Worm (Caenorhabditis elegans) whole organism, late embryonic: ENCODE data around the gene C06C3.4.

ENCODE experiments used
- F13H6.1 ChIP-seq: sonication (generic microtip); optimal IDR thresholded peaks from 2 replicates; lab custom pipeline; 2016; ENCODE audit warnings: missing genetic modification characterization, missing compliant biosample characterization
- K02D7.2 ChIP-seq: sonication (generic microtip); optimal IDR thresholded peaks from 2 replicates; lab custom pipeline; 2017; ENCODE audit warnings: mild to moderate bottlenecking, missing genetic modification characterization, missing compliant biosample characterization
- K09A11.1 ChIP-seq: sonication (generic microtip); optimal IDR thresholded peaks from 2 replicates; lab custom pipeline; 2017; ENCODE audit warnings: antibody characterized with exemption, mild to moderate bottlenecking, missing genetic modification characterization, missing compliant biosample characterization; ENCODE audit not compliant: insufficient read depth
- ama-1 ChIP-seq: fragments of 150-350 bp; optimal IDR thresholded peaks from 2 replicates; lab custom pipeline; 2014
- ceh-19 ChIP-seq: fragments of 200-800 bp; sonication (Bioruptor generic); optimal IDR thresholded peaks from 2 replicates; lab custom pipeline; 2018; ENCODE audit warnings: mild to moderate bottlenecking, missing genetic modification characterization, missing compliant biosample characterization
- ceh-2 ChIP-seq: sonication (generic microtip); optimal IDR thresholded peaks from 2 replicates; lab custom pipeline; 2016; ENCODE audit warnings: missing genotype, missing genetic modification characterization, missing compliant biosample characterization
- ceh-22 ChIP-seq: sonication (generic microtip); optimal IDR thresholded peaks from 2 replicates; lab custom pipeline; 2017; ENCODE audit warnings: missing biosample characterization, missing genetic modification characterization
- ceh-24 ChIP-seq: sonication (generic microtip); optimal IDR thresholded peaks from 2 replicates; lab custom pipeline; 2016; ENCODE audit warnings: mild to moderate bottlenecking, missing genetic modification characterization, missing compliant biosample characterization
- ceh-30 ChIP-seq: fragments of 150-350 bp; optimal IDR thresholded peaks from 2 replicates; lab custom pipeline; 2014; ENCODE audit warnings: missing biosample characterization, missing genetic modification characterization
- ceh-34 ChIP-seq: sonication (generic microtip); optimal IDR thresholded peaks from 2 replicates; lab custom pipeline; 2016; ENCODE audit warnings: mild to moderate bottlenecking, missing genetic modification characterization, missing compliant biosample characterization
- ceh-45 ChIP-seq: fragments of 200-800 bp; sonication (Bioruptor generic); IDR thresholded peaks from 2 replicates; pipeline ENCODE4 v1.3.6; 2022; ENCODE audit warnings: missing genetic modification reagents, missing genetic modification characterization, missing compliant biosample characterization
- ceh-48 ChIP-seq: sonication (generic microtip); optimal IDR thresholded peaks from 2 replicates; lab custom pipeline; 2016; ENCODE audit warnings: missing genetic modification characterization, inconsistent platforms, missing compliant biosample characterization
- ceh-6 ChIP-seq: fragments of 200-800 bp; sonication (Bioruptor generic); optimal IDR thresholded peaks from 2 replicates; lab custom pipeline; 2018; ENCODE audit warnings: mild to moderate bottlenecking, missing genetic modification characterization, missing compliant biosample characterization
- che-1 ChIP-seq: sonication (generic microtip); optimal IDR thresholded peaks from 2 replicates; lab custom pipeline; 2016; ENCODE audit warnings: mild to moderate bottlenecking, missing genetic modification characterization, missing compliant biosample characterization
- dmd-4 ChIP-seq: sonication (generic microtip); optimal IDR thresholded peaks from 2 replicates; lab custom pipeline; 2016; ENCODE audit warnings: borderline replicate concordance, missing genetic modification characterization, missing compliant biosample characterization
- dve-1 ChIP-seq: sonication (generic microtip); optimal IDR thresholded peaks from 2 replicates; lab custom pipeline; 2017; ENCODE audit warnings: antibody characterized with exemption, mild to moderate bottlenecking, missing genetic modification characterization, missing compliant biosample characterization
- elt-2 ChIP-seq: sonication (generic microtip); optimal IDR thresholded peaks from 2 replicates; lab custom pipeline; 2016; ENCODE audit warnings: missing genetic modification reagents, missing genetic modification characterization, missing compliant biosample characterization
- elt-4 ChIP-seq: sonication (generic microtip); optimal IDR thresholded peaks from 2 replicates; lab custom pipeline; 2016; ENCODE audit warnings: missing genetic modification characterization, missing compliant biosample characterization
- ets-4 ChIP-seq: sonication (generic microtip); optimal IDR thresholded peaks from 2 replicates; lab custom pipeline; 2016; ENCODE audit warnings: missing genetic modification characterization, missing compliant biosample characterization
- fax-1 ChIP-seq: sonication (generic microtip); optimal IDR thresholded peaks from 2 replicates; lab custom pipeline; 2016; ENCODE audit warnings: missing genotype, missing genetic modification characterization, missing compliant biosample characterization
- fkh-10 ChIP-seq: fragments of 150-350 bp; optimal IDR thresholded peaks from 2 replicates; lab custom pipeline; 2014; ENCODE audit warnings: missing biosample characterization, missing genetic modification reagents, missing genetic modification characterization
- fkh-6 ChIP-seq: sonication (generic microtip); optimal IDR thresholded peaks from 2 replicates; lab custom pipeline; 2016; ENCODE audit warnings: missing genetic modification characterization, missing compliant biosample characterization
- gmeb-2 ChIP-seq: sonication (generic microtip); optimal IDR thresholded peaks from 2 replicates; lab custom pipeline; 2016; ENCODE audit warnings: missing genetic modification characterization, inconsistent platforms, missing compliant biosample characterization
- hlh-13 ChIP-seq: fragments of 200-800 bp; sonication (Bioruptor generic); optimal IDR thresholded peaks from 2 replicates; lab custom pipeline; 2018; ENCODE audit warnings: mild to moderate bottlenecking, missing genetic modification characterization, missing compliant biosample characterization
- hlh-15 ChIP-seq: sonication (generic microtip); optimal IDR thresholded peaks from 2 replicates; lab custom pipeline; 2016; ENCODE audit warnings: missing genetic modification characterization, missing compliant biosample characterization
- hlh-8 ChIP-seq: sonication (generic microtip); optimal IDR thresholded peaks from 2 replicates; lab custom pipeline; 2016; ENCODE audit warnings: missing genotype, missing genetic modification characterization, missing compliant biosample characterization
- lim-6 ChIP-seq: sonication (generic microtip); optimal IDR thresholded peaks from 2 replicates; lab custom pipeline; 2016; ENCODE audit warnings: missing genetic modification characterization, missing compliant biosample characterization
- lin-11 ChIP-seq: fragments of 200-800 bp; sonication (Bioruptor generic); optimal IDR thresholded peaks from 2 replicates; lab custom pipeline; 2018; ENCODE audit warnings: mild to moderate bottlenecking, missing genetic modification characterization, missing compliant biosample characterization
- madf-2 ChIP-seq: sonication (generic microtip); optimal IDR thresholded peaks from 2 replicates; lab custom pipeline; 2017; ENCODE audit warnings: missing genetic modification characterization, missing compliant biosample characterization
- mec-3 ChIP-seq: sonication (generic microtip); optimal IDR thresholded peaks from 2 replicates; lab custom pipeline; 2016; ENCODE audit warnings: borderline replicate concordance, missing genetic modification characterization, missing compliant biosample characterization
- nfya-1 ChIP-seq: sonication (generic microtip); optimal IDR thresholded peaks from 2 replicates; lab custom pipeline; 2017; ENCODE audit warnings: missing genetic modification characterization, mild to moderate bottlenecking, missing compliant biosample characterization, antibody characterized with exemption, moderate library complexity
- nhr-11 ChIP-seq: fragments of 150-350 bp; optimal IDR thresholded peaks from 2 replicates; lab custom pipeline; 2014; ENCODE audit warnings: missing biosample characterization, missing genetic modification characterization
- pag-3 ChIP-seq: sonication (generic microtip); optimal IDR thresholded peaks from 2 replicates; lab custom pipeline; 2016; ENCODE audit warnings: missing compliant biosample characterization, missing genetic modification characterization, borderline replicate concordance
- pax-1 ChIP-seq: fragments of 150-350 bp; optimal IDR thresholded peaks from 2 replicates; lab custom pipeline; 2014; ENCODE audit warnings: missing biosample characterization, missing genetic modification characterization
- pha-4 ChIP-seq: fragments of 150-350 bp; optimal IDR thresholded peaks from 2 replicates; lab custom pipeline; 2018; ENCODE audit warnings: missing biosample characterization, missing genetic modification reagents, missing genetic modification characterization
- sox-2 ChIP-seq: fragments of 200-800 bp; sonication (Bioruptor generic); IDR thresholded peaks from 2 replicates; pipeline ENCODE4 v1.3.6; 2022; ENCODE audit warnings: missing genetic modification reagents, missing genetic modification characterization, missing compliant biosample characterization
- tbx-2 ChIP-seq: sonication (generic microtip); optimal IDR thresholded peaks from 2 replicates; lab custom pipeline; 2016; ENCODE audit warnings: missing genetic modification characterization, missing compliant biosample characterization
- tbx-7 ChIP-seq: sonication (generic microtip); optimal IDR thresholded peaks from 2 replicates; lab custom pipeline; 2016; ENCODE audit warnings: missing genotype, missing genetic modification characterization, missing compliant biosample characterization
- unc-42 ChIP-seq: sonication (generic microtip); optimal IDR thresholded peaks from 2 replicates; lab custom pipeline; 2016; ENCODE audit warnings: missing genotype, missing genetic modification characterization, missing compliant biosample characterization
- unc-55 ChIP-seq: sonication (generic microtip); optimal IDR thresholded peaks from 2 replicates; lab custom pipeline; 2017; ENCODE audit warnings: missing biosample characterization, missing genetic modification reagents, missing genetic modification characterization
- zip-5 ChIP-seq: sonication (generic microtip); optimal IDR thresholded peaks from 2 replicates; lab custom pipeline; 2016; ENCODE audit warnings: missing genetic modification characterization, missing compliant biosample characterization

The C06C3.4 gene

ce11 chrII:9362249-9362648, 10.8 kb upstream of the C06C3.4 start:
- TF ChIP-seq sox-2 (no peak), lin-11 (tag; lab: Kevin White, UChicago) (no peak), tbx-2 (tag; lab: Kevin White, UChicago) (no peak)

ce11 chrII:9369394-9369793, 3.7 kb upstream of the C06C3.4 start:
- TF ChIP-seq gmeb-2 (tag; lab: Kevin White, UChicago) = no peak
- no peak for TF ChIP-seq lim-6 (tag; lab: Kevin White, UChicago)
- no peak for TF ChIP-seq fkh-6
- TF ChIP-seq ceh-24 (tag; lab: Kevin White, UChicago) = no peak
- no peak for TF ChIP-seq pag-3
- no peak for TF ChIP-seq F13H6.1
- TF ChIP-seq fax-1 (tag; lab: Kevin White, UChicago) = no peak
- no peak for TF ChIP-seq madf-2
- no peak for TF ChIP-seq nfya-1 (tag; lab: Kevin White, UChicago)
- TF ChIP-seq nhr-11 (tag; lab: Kevin White, UChicago) = no peak
- no peak for TF ChIP-seq ama-1 (lab: Kevin White, UChicago)
- no peak for TF ChIP-seq ceh-22 (tag; lab: Kevin White, UChicago)
- no peak for TF ChIP-seq tbx-7 (tag; lab: Kevin White, UChicago)
- no peak for TF ChIP-seq K02D7.2 (tag; lab: Kevin White, UChicago)
- no peak for TF ChIP-seq ceh-19 (GFP tag; lab: Kevin White, UChicago)
- TF ChIP-seq fkh-10 (GFP tag; lab: Kevin White, UChicago) = no peak
- no peak for TF ChIP-seq mec-3 (tag; lab: Kevin White, UChicago)

ce11 chrII:9372393-9372792, 698 bp upstream of the C06C3.4 start, which contains the start of gene C06C3.3:
Gene C06C3.3, minus strand, starts transcription at chrII:9372493.
- TF ChIP-seq hlh-13 = no peak
- TF ChIP-seq F13H6.1 = no peak
- TF ChIP-seq unc-55 (GFP tag; lab: Kevin White, UChicago) = no peak
- TF ChIP-seq ets-4 = no peak
- TF ChIP-seq zip-5 (tag; lab: Kevin White, UChicago) = no peak
- TF ChIP-seq mec-3 (tag; lab: Kevin White, UChicago) = no peak
- no peak for TF ChIP-seq K02D7.2 (tag; lab: Kevin White, UChicago)
- no peak for TF ChIP-seq ceh-45 (GFP tag; lab: Robert Waterston, UW)
- no peak for TF ChIP-seq elt-2 (tag; lab: Kevin White, UChicago)
- no peak for TF ChIP-seq hlh-8 (tag; lab: Kevin White, UChicago)
- no peak for TF ChIP-seq ceh-6 (GFP tag; lab: Kevin White, UChicago)
- no peak for TF ChIP-seq dve-1 (tag; lab: Kevin White, UChicago)
- no peak for TF ChIP-seq che-1
- TF ChIP-seq, all 69 proteins: peak for 0

ce11 chrII:9374807-9375206, 1.7 kb downstream of the C06C3.4 start, which contains the start of gene C06C3.12:
Gene C06C3.12, plus strand, starts transcription at chrII:9375107.
- TF ChIP-seq zip-5 (tag; lab: Kevin White, UChicago) (no peak), hlh-15 (tag; lab: Kevin White, UChicago) (no peak), ceh-2 (tag; lab: Kevin White, UChicago) (no peak), ceh-48 (tag; lab: Kevin White, UChicago) (no peak), unc-55 (GFP tag; lab: Kevin White, UChicago) (no peak), lin-11 (tag; lab: Kevin White, UChicago) (no peak), lim-6 (tag; lab: Kevin White, UChicago) (no peak), dmd-4 (no peak), ceh-30 (no peak), ceh-19 (GFP tag; lab: Kevin White, UChicago) (no peak), F13H6.1 (no peak), hlh-13 (no peak), K09A11.1 (tag; lab: Kevin White, UChicago) (no peak), ceh-34 (tag; lab: Kevin White, UChicago) (no peak), elt-4 (no peak), unc-42 (tag; lab: Kevin White, UChicago) (no peak), fax-1 (tag; lab: Kevin White, UChicago) (no peak), pha-4 (tag; lab: Kevin White, UChicago) (no peak), pax-1 (tag; lab: Kevin White, UChicago) (no peak)
